Fruit fly (Drosophila melanogaster) whole organism, wandering third instar larva: ENCODE results near the gene Icmt.

ENCODE experiments used
- Hr83 ChIP-seq: fragments of 200-300 bp; sonication (Bioruptor generic); optimal IDR thresholded peaks from 2 replicates; lab custom pipeline; 2016; ENCODE audit warnings: missing biosample characterization, mild to moderate bottlenecking, missing genetic modification characterization, moderate library complexity; ENCODE audit not compliant: poor library complexity, severe bottlenecking
- h ChIP-seq: fragments of 200-800 bp; sonication (Bioruptor generic); optimal IDR thresholded peaks from 3 replicates; lab custom pipeline; 2016; ENCODE audit warnings: missing biosample characterization, mild to moderate bottlenecking, missing genetic modification characterization
- lola ChIP-seq: fragments of >200 bp; optimal IDR thresholded peaks from 2 replicates; lab custom pipeline; 2017; ENCODE audit warnings: missing biosample characterization, missing genetic modification characterization

dm6 chr3L:13015195-13015822 is 2.8 kb upstream of the Icmt start, which contains the start of gene MICAL-like:
- TF ChIP-seq h (GFP tag; lab: Kevin White, UChicago) (no peak), lola (GFP tag; lab: Kevin White, UChicago) (no peak), Hr83 (GFP tag; lab: Kevin White, UChicago) (peak; percentile 35)
